Fruit fly (Drosophila melanogaster) whole organism, embryonic: ENCODE results near the gene ato.

Experiments used
- Abd-B ChIP-seq: fragments of 200-800 bp; sonication (Bioruptor generic); optimal IDR thresholded peaks from 2 replicates; lab custom pipeline; 2018; ENCODE audit warnings: missing biosample characterization, mild to moderate bottlenecking, missing genetic modification characterization, moderate library complexity
- Bdp1 ChIP-seq: fragments of 200-800 bp; sonication (Bioruptor generic); optimal IDR thresholded peaks from 3 replicates; lab custom pipeline; 2016; ENCODE audit warnings: missing biosample characterization, missing genetic modification characterization
- Bteb2 ChIP-seq: fragments of 200-800 bp; sonication (Bioruptor generic); optimal IDR thresholded peaks from 2 replicates; lab custom pipeline; 2016; ENCODE audit warnings: missing biosample characterization, missing genetic modification characterization
- CG10366 ChIP-seq: fragments of 200-800 bp; sonication (Bioruptor generic); IDR thresholded peaks from 2 replicates; pipeline ENCODE4 v1.3.6; 2022; ENCODE audit warnings: missing biosample characterization, missing genetic modification characterization
- CG11398 ChIP-seq: fragments of 200-800 bp; sonication (Bioruptor generic); optimal IDR thresholded peaks from 2 replicates; lab custom pipeline; 2016; ENCODE audit warnings: missing biosample characterization, missing genetic modification characterization
- CG1529 ChIP-seq: fragments of 200-800 bp; sonication (Bioruptor generic); optimal IDR thresholded peaks from 3 replicates; lab custom pipeline; 2018; ENCODE audit warnings: missing biosample characterization, missing genetic modification characterization
- CG16863 ChIP-seq: fragments of 200-800 bp; sonication (Bioruptor generic); optimal IDR thresholded peaks from 3 replicates; lab custom pipeline; 2016; ENCODE audit warnings: missing biosample characterization, missing genetic modification characterization
- CG17359 ChIP-seq: fragments of 200-800 bp; sonication (Bioruptor generic); optimal IDR thresholded peaks from 3 replicates; lab custom pipeline; 2018; ENCODE audit warnings: missing biosample characterization, mild to moderate bottlenecking, missing genetic modification characterization, moderate library complexity
- CG2712 ChIP-seq: fragments of 200-800 bp; optimal IDR thresholded peaks from 3 replicates; lab custom pipeline; 2019; ENCODE audit warnings: missing biosample characterization, mild to moderate bottlenecking, missing genetic modification characterization, moderate library complexity
- CG2889 ChIP-seq: fragments of 200-800 bp; sonication (Bioruptor generic); IDR thresholded peaks from 3 replicates; pipeline ENCODE4 v1.3.6; 2022; ENCODE audit warnings: missing biosample characterization, missing genetic modification characterization
- CG32532 ChIP-seq: fragments of 200-800 bp; sonication (Bioruptor generic); IDR thresholded peaks from 2 replicates; pipeline ENCODE4 v1.3.6; 2022; ENCODE audit warnings: missing biosample characterization, missing genetic modification characterization
- CG3281 ChIP-seq: fragments of 200-800 bp; sonication (Bioruptor generic); optimal IDR thresholded peaks from 3 replicates; lab custom pipeline; 2017; ENCODE audit warnings: missing biosample characterization, mild to moderate bottlenecking, missing genetic modification characterization
- CG33557 ChIP-seq: fragments of 200-800 bp; sonication (Bioruptor generic); optimal IDR thresholded peaks from 2 replicates; lab custom pipeline; 2019; ENCODE audit warnings: missing biosample characterization, mild to moderate bottlenecking, missing genetic modification characterization, moderate library complexity
- CG6765 ChIP-seq: fragments of 200-800 bp; sonication (Bioruptor generic); optimal IDR thresholded peaks from 3 replicates; lab custom pipeline; 2017; ENCODE audit warnings: missing biosample characterization, mild to moderate bottlenecking, missing genetic modification characterization
- Chrac-16 ChIP-seq: fragments of 200-800 bp; sonication (Bioruptor generic); optimal IDR thresholded peaks from 3 replicates; lab custom pipeline; 2016; ENCODE audit warnings: missing biosample characterization, missing genetic modification characterization
- Dll ChIP-seq: fragments of 200-800 bp; sonication (Bioruptor generic); IDR thresholded peaks from 4 replicates; pipeline ENCODE4 v1.3.6; 2022; ENCODE audit warnings: missing biosample characterization, missing genetic modification characterization; ENCODE audit not compliant: partially characterized antibody
- E2f1 ChIP-seq: fragments of 200-800 bp; sonication (Bioruptor generic); IDR thresholded peaks from 2 replicates; pipeline ENCODE4 v1.3.6; 2022; ENCODE audit warnings: missing biosample characterization, missing genetic modification characterization
- Ets65A ChIP-seq: fragments of 200-800 bp; sonication (Bioruptor generic); peaks from one replicate; lab custom pipeline; 2016; ENCODE audit warnings: missing biosample characterization, missing genetic modification characterization
- Fer3 ChIP-seq: fragments of 200-800 bp; sonication (Bioruptor generic); optimal IDR thresholded peaks from 2 replicates; lab custom pipeline; 2018; ENCODE audit warnings: missing biosample characterization, mild to moderate bottlenecking, missing genetic modification characterization, moderate library complexity
- HLH4C ChIP-seq: fragments of 200-800 bp; sonication (Bioruptor generic); IDR thresholded peaks from 3 replicates; pipeline ENCODE4 v1.3.6; 2022; ENCODE audit warnings: missing biosample characterization, missing genetic modification characterization; ENCODE audit not compliant: partially characterized antibody
- HLH54F ChIP-seq: fragments of 200-800 bp; sonication (Bioruptor generic); optimal IDR thresholded peaks from 3 replicates; lab custom pipeline; 2016; ENCODE audit warnings: missing biosample characterization, missing genetic modification characterization
- HmgD ChIP-seq: fragments of 200-800 bp; sonication (Bioruptor generic); optimal IDR thresholded peaks from 3 replicates; lab custom pipeline; 2016; ENCODE audit warnings: missing biosample characterization, missing genetic modification characterization
- Kr ChIP-seq: fragments of 200-800 bp; sonication (Bioruptor generic); optimal IDR thresholded peaks from 2 replicates; lab custom pipeline; 2017; ENCODE audit warnings: missing biosample characterization, mild to moderate bottlenecking, missing genetic modification characterization
- Mad ChIP-seq: fragments of 200-800 bp; sonication (Bioruptor generic); optimal IDR thresholded peaks from 2 replicates; lab custom pipeline; 2016; ENCODE audit warnings: missing biosample characterization, missing genetic modification characterization
- Oli ChIP-seq: fragments of 200-800 bp; sonication (Bioruptor generic); optimal IDR thresholded peaks from 2 replicates; lab custom pipeline; 2018; ENCODE audit warnings: missing biosample characterization, mild to moderate bottlenecking, missing genetic modification characterization, moderate library complexity
- br ChIP-seq: fragments of >200 bp; optimal IDR thresholded peaks from 2 replicates; lab custom pipeline; 2017
- dan ChIP-seq: fragments of 200-800 bp; sonication (Bioruptor generic); IDR thresholded peaks from 2 replicates; pipeline ENCODE4 v1.3.6; 2022; ENCODE audit warnings: missing biosample characterization, missing genetic modification characterization
- disco-r ChIP-seq: fragments of 200-800 bp; sonication (Bioruptor generic); optimal IDR thresholded peaks from 2 replicates; lab custom pipeline; 2016; ENCODE audit warnings: missing biosample characterization, missing genetic modification characterization
- emc ChIP-seq: fragments of 200-800 bp; sonication (Bioruptor generic); optimal IDR thresholded peaks from 2 replicates; lab custom pipeline; 2016; ENCODE audit warnings: missing biosample characterization, missing genetic modification characterization
- ems ChIP-seq: fragments of 200-800 bp; sonication (Bioruptor generic); optimal IDR thresholded peaks from 3 replicates; lab custom pipeline; 2016; ENCODE audit warnings: missing biosample characterization, missing genetic modification characterization
- fd96Cb ChIP-seq: fragments of 200-800 bp; sonication (Bioruptor generic); optimal IDR thresholded peaks from 2 replicates; lab custom pipeline; 2018; ENCODE audit warnings: missing biosample characterization, mild to moderate bottlenecking, missing genetic modification characterization, moderate library complexity
- gcm2 ChIP-seq: fragments of 200-800 bp; sonication (Bioruptor generic); optimal IDR thresholded peaks from 2 replicates; lab custom pipeline; 2016; ENCODE audit warnings: missing biosample characterization, missing genetic modification characterization
- gsb-n ChIP-seq: fragments of 200-800 bp; sonication (Bioruptor generic); optimal IDR thresholded peaks from 3 replicates; lab custom pipeline; 2018; ENCODE audit warnings: missing biosample characterization, mild to moderate bottlenecking, missing genetic modification characterization
- hbn ChIP-seq: fragments of 200-800 bp; sonication (Bioruptor generic); IDR thresholded peaks from 2 replicates; pipeline ENCODE4 v1.3.6; 2022; ENCODE audit warnings: missing biosample characterization, missing genetic modification characterization; ENCODE audit not compliant: partially characterized antibody
- hkb ChIP-seq, 2 experiments: fragments of 200-800 bp in 1 of 2; fragments of >200 bp in 1 of 2; sonication (Bioruptor generic) in 1 of 2; IDR thresholded peaks in 1 of 2; optimal IDR thresholded peaks in 1 of 2; 2 replicates each; pipeline versions ENCODE4 v1.3.6 to Lab custom; 2017 to 2022; ENCODE audit warnings: missing biosample characterization in 1 of 2, missing genetic modification characterization in 1 of 2
- ind ChIP-seq: fragments of 200-800 bp; sonication (Bioruptor generic); optimal IDR thresholded peaks from 3 replicates; lab custom pipeline; 2016; ENCODE audit warnings: missing biosample characterization, missing genetic modification characterization
- inv ChIP-seq: fragments of 200-800 bp; sonication (Bioruptor generic); IDR thresholded peaks from 2 replicates; pipeline ENCODE4 v1.3.6; 2022; ENCODE audit warnings: missing biosample characterization, missing genetic modification characterization; ENCODE audit not compliant: partially characterized antibody
- ken ChIP-seq: fragments of 200-800 bp; sonication (Bioruptor generic); IDR thresholded peaks from 3 replicates; pipeline ENCODE4 v1.3.6; 2022; ENCODE audit warnings: missing biosample characterization, missing genetic modification characterization
- lov ChIP-seq, 2 experiments: fragments of 200-800 bp in 1 of 2; fragments of >200 bp in 1 of 2; sonication (Bioruptor generic) in 1 of 2; IDR thresholded peaks in 1 of 2; optimal IDR thresholded peaks in 1 of 2; 2 replicates in 1 of 2; 3 replicates in 1 of 2; pipeline versions ENCODE4 v1.3.6 to Lab custom; 2017 to 2022; ENCODE audit warnings: missing biosample characterization in 1 of 2, missing genetic modification characterization in 1 of 2
- mam ChIP-seq: fragments of 200-800 bp; sonication (Bioruptor generic); optimal IDR thresholded peaks from 3 replicates; lab custom pipeline; 2016; ENCODE audit warnings: missing biosample characterization, missing genetic modification characterization
- oc ChIP-seq: fragments of 200-800 bp; sonication (Bioruptor generic); optimal IDR thresholded peaks from 2 replicates; lab custom pipeline; 2018; ENCODE audit warnings: missing biosample characterization, mild to moderate bottlenecking, missing genetic modification characterization, moderate library complexity
- phol ChIP-seq: fragments of 200-800 bp; sonication (Bioruptor generic); optimal IDR thresholded peaks from 3 replicates; lab custom pipeline; 2018; ENCODE audit warnings: missing biosample characterization, mild to moderate bottlenecking, missing genetic modification characterization, moderate library complexity
- pros ChIP-seq: fragments of 200-800 bp; sonication (Bioruptor generic); optimal IDR thresholded peaks from 3 replicates; lab custom pipeline; 2019; ENCODE audit warnings: missing biosample characterization, mild to moderate bottlenecking, missing genetic modification characterization, moderate library complexity
- schlank ChIP-seq: fragments of 200-800 bp; sonication (Bioruptor generic); optimal IDR thresholded peaks from 2 replicates; lab custom pipeline; 2018; ENCODE audit warnings: missing biosample characterization, mild to moderate bottlenecking, missing genetic modification characterization
- sim ChIP-seq: fragments of 200-800 bp; sonication (Bioruptor generic); IDR thresholded peaks from 2 replicates; pipeline ENCODE4 v1.3.6; 2022; ENCODE audit warnings: missing biosample characterization, missing genetic modification characterization
- sqz ChIP-seq: fragments of 200-800 bp; sonication (Bioruptor generic); optimal IDR thresholded peaks from 3 replicates; lab custom pipeline; 2018; ENCODE audit warnings: missing biosample characterization, mild to moderate bottlenecking, missing genetic modification characterization
- stwl ChIP-seq: fragments of 200-800 bp; sonication (Bioruptor generic); optimal IDR thresholded peaks from 3 replicates; lab custom pipeline; 2018; ENCODE audit warnings: missing biosample characterization, mild to moderate bottlenecking, missing genetic modification characterization, moderate library complexity
- vnd ChIP-seq: fragments of 200-800 bp; sonication (Bioruptor generic); IDR thresholded peaks from 3 replicates; pipeline ENCODE4 v1.3.6; 2022; ENCODE audit warnings: missing biosample characterization, missing genetic modification characterization; ENCODE audit not compliant: partially characterized antibody

The ato gene

DNA sequence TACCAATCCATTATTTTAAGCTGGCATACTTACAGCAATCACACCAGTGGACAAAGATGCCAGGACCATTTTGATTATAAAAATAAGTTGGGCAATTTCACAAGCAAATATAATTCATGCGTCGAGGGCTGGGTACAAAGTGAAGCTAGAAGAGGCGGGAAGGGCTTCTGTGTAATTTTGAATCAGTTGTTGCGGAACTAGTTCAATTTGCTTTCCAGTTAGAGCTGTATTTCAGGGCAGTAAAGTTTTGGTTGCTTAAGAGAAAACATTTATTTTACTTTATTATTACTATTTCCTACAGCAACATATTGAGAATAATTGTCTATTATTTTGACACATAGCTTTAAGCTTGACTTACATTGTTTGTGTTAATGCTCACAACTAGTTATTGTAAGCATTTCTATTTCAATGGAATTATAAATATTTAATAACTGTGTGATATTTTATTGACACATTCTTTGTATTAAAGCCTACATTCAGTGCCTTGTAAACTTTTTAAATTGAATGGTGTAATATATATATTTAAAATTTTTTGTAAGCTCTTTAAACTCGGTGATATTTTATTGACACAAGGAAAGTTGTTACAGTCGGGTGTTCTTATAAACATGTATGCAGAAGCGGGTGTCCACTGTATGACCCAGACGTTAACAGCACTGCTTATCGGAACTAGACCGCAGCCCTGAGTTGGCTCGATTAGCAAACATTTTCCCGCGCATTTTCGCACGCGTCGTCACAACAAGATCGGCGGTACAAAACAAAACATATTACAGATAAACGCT is 13.4 kb upstream of the ato start, which contains the start of the genes RPA1 and Mcm2 (continued):
- TF ChIP-seq HLH4C (no peak), CG3281 (GFP tag; lab: Kevin White, UChicago) (peak; percentile 76), phol (tag; lab: Kevin White, UChicago) (peak; percentile 80), CG16863 (GFP tag; lab: Kevin White, UChicago) (peak; percentile 23), gsb-n (tag; lab: Kevin White, UChicago) (peak; percentile 33), Fer3 (tag; lab: Kevin White, UChicago) (peak; percentile 68), CG6765 (GFP tag; lab: Kevin White, UChicago) (peak; percentile 56), fd96Cb (peak; percentile 63), mam (peak; percentile 74), stwl (tag; lab: Kevin White, UChicago) (peak; percentile 42), ems (GFP tag; lab: Kevin White, UChicago) (no peak), CG17359 (peak; percentile 63), CG10366 (GFP tag; lab: Robert Waterston, UW) (peak; percentile 71), HLH54F (GFP tag; lab: Kevin White, UChicago) (peak; percentile 71), Kr (GFP tag; lab: Kevin White, UChicago) (no peak), hkb (optimal IDR thresholded peaks at IDR 0.05; lab: Kevin White, UChicago) (no peak), hkb (GFP tag; IDR thresholded peaks at IDR 0.05; lab: Robert Waterston, UW) (no peak; the same call in 1 of the 2 replicates), Oli (tag; lab: Kevin White, UChicago) (peak; percentile 71), pros (GFP tag; lab: Kevin White, UChicago) (no peak), CG33557 (GFP tag; lab: Kevin White, UChicago) (peak; percentile 76), sqz (no peak), hbn (GFP tag; lab: Robert Waterston, UW) (no peak), CG11398 (no peak), Bteb2 (GFP tag; lab: Kevin White, UChicago) (no peak), sim (no peak), Bdp1 (no peak), CG2889 (peak; percentile 73; the same call in 2 of the 3 replicates), disco-r (GFP tag; lab: Kevin White, UChicago) (peak; percentile 17), Chrac-16 (GFP tag; lab: Kevin White, UChicago) (peak; percentile 82), Mad (GFP tag; lab: Kevin White, UChicago) (peak; percentile 32), CG1529 (GFP tag; lab: Kevin White, UChicago) (peak; percentile 35), emc (GFP tag; lab: Kevin White, UChicago) (no peak), ken (peak; percentile 78), Abd-B (peak; percentile 81), schlank (tag; lab: Kevin White, UChicago) (peak; percentile 33), gcm2 (GFP tag; lab: Kevin White, UChicago) (no peak), vnd (GFP tag; lab: Robert Waterston, UW) (no peak), lov (optimal IDR thresholded peaks at IDR 0.05; lab: Kevin White, UChicago) (no peak), lov (GFP tag; IDR thresholded peaks at IDR 0.05; lab: Robert Waterston, UW) (no peak), br (lab: Kevin White, UChicago) (no peak), E2f1 (GFP tag; lab: Robert Waterston, UW) (peak; percentile 93), CG2712 (tag; lab: Kevin White, UChicago) (peak; percentile 83), CG32532 (peak; percentile 89), inv (no peak), ind (peak; percentile 87), Dll (GFP tag; lab: Robert Waterston, UW) (no peak), dan (GFP tag; lab: Robert Waterston, UW) (no peak), HmgD (GFP tag; lab: Kevin White, UChicago) (no peak), oc (tag; lab: Kevin White, UChicago) (peak; percentile 40), Ets65A (GFP tag; lab: Kevin White, UChicago) (peak; percentile 97)
